Fruit fly (Drosophila melanogaster) whole organism, embryonic: ENCODE data around the gene Gip.

Source experiments
- Antp ChIP-seq: fragments of 200-800 bp; sonication (Bioruptor generic); optimal IDR thresholded peaks from 3 replicates; lab custom pipeline; 2016; ENCODE audit warnings: missing biosample characterization, missing genetic modification characterization
- CG11398 ChIP-seq: fragments of 200-800 bp; sonication (Bioruptor generic); optimal IDR thresholded peaks from 2 replicates; lab custom pipeline; 2016; ENCODE audit warnings: missing biosample characterization, missing genetic modification characterization
- CG1233 ChIP-seq: fragments of 200-800 bp; sonication (Bioruptor generic); optimal IDR thresholded peaks from 4 replicates; lab custom pipeline; 2018; ENCODE audit warnings: missing biosample characterization, mild to moderate bottlenecking, missing genetic modification characterization
- CG12391 ChIP-seq: fragments of 200-800 bp; sonication (Bioruptor generic); optimal IDR thresholded peaks from 3 replicates; lab custom pipeline; 2018; ENCODE audit warnings: missing biosample characterization, mild to moderate bottlenecking, missing genetic modification characterization, moderate library complexity
- CG15696 ChIP-seq: fragments of 200-800 bp; sonication (Bioruptor generic); optimal IDR thresholded peaks from 2 replicates; lab custom pipeline; 2019; ENCODE audit warnings: missing biosample characterization, mild to moderate bottlenecking, missing genetic modification characterization, moderate library complexity
- CG1603 ChIP-seq: fragments of 200-800 bp; sonication (Bioruptor generic); optimal IDR thresholded peaks from 2 replicates; lab custom pipeline; 2019; ENCODE audit warnings: missing biosample characterization, mild to moderate bottlenecking, missing genetic modification characterization, moderate library complexity
- CG16779 ChIP-seq: fragments of 200-800 bp; sonication (Bioruptor generic); IDR thresholded peaks from 2 replicates; pipeline ENCODE4 v1.3.6; 2022; ENCODE audit warnings: missing biosample characterization, missing genetic modification characterization
- CG16815 ChIP-seq: fragments of 200-800 bp; sonication (Bioruptor generic); optimal IDR thresholded peaks from 3 replicates; lab custom pipeline; 2017; ENCODE audit warnings: missing biosample characterization, mild to moderate bottlenecking, missing genetic modification characterization
- CG2129 ChIP-seq: fragments of 200-800 bp; sonication (Bioruptor generic); IDR thresholded peaks from 2 replicates; pipeline ENCODE4 v1.3.6; 2022; ENCODE audit warnings: missing biosample characterization, missing genetic modification characterization; ENCODE audit not compliant: partially characterized antibody
- CG2678 ChIP-seq: fragments of 200-800 bp; sonication (Bioruptor generic); optimal IDR thresholded peaks from 3 replicates; lab custom pipeline; 2019; ENCODE audit warnings: missing biosample characterization, mild to moderate bottlenecking, missing genetic modification characterization, moderate library complexity
- CG32532 ChIP-seq: fragments of 200-800 bp; sonication (Bioruptor generic); IDR thresholded peaks from 2 replicates; pipeline ENCODE4 v1.3.6; 2022; ENCODE audit warnings: missing biosample characterization, missing genetic modification characterization
- CG33557 ChIP-seq: fragments of 200-800 bp; sonication (Bioruptor generic); optimal IDR thresholded peaks from 2 replicates; lab custom pipeline; 2019; ENCODE audit warnings: missing biosample characterization, mild to moderate bottlenecking, missing genetic modification characterization, moderate library complexity
- CG6175 ChIP-seq: fragments of 200-800 bp; sonication (Bioruptor generic); IDR thresholded peaks from 3 replicates; pipeline ENCODE4 v1.3.6; 2022; ENCODE audit warnings: missing biosample characterization, missing genetic modification characterization
- CG8765 ChIP-seq: fragments of 200-800 bp; sonication (Bioruptor generic); IDR thresholded peaks from 2 replicates; pipeline ENCODE4 v1.3.6; 2022; ENCODE audit warnings: missing biosample characterization, missing genetic modification characterization
- CG9215 ChIP-seq: fragments of 200-800 bp; sonication (Bioruptor generic); IDR thresholded peaks from 2 replicates; pipeline ENCODE4 v1.3.6; 2022; ENCODE audit warnings: missing biosample characterization, missing genetic modification characterization
- Camta ChIP-seq: fragments of 200-800 bp; sonication (Bioruptor generic); optimal IDR thresholded peaks from 2 replicates; lab custom pipeline; 2016; ENCODE audit warnings: missing biosample characterization, missing genetic modification characterization
- CoRest ChIP-seq: fragments of 200-800 bp; sonication (Bioruptor generic); optimal IDR thresholded peaks from 3 replicates; lab custom pipeline; 2018; ENCODE audit warnings: missing biosample characterization, mild to moderate bottlenecking, missing genetic modification characterization, moderate library complexity
- Deaf1 ChIP-seq: fragments of 200-800 bp; optimal IDR thresholded peaks from 3 replicates; lab custom pipeline; 2019; ENCODE audit warnings: missing biosample characterization, mild to moderate bottlenecking, missing genetic modification characterization, moderate library complexity
- Fer1 ChIP-seq: fragments of 200-800 bp; sonication (Bioruptor generic); optimal IDR thresholded peaks from 2 replicates; lab custom pipeline; 2017; ENCODE audit warnings: missing biosample characterization, mild to moderate bottlenecking, missing genetic modification characterization
- HLH3B ChIP-seq: fragments of 200-800 bp; sonication (Bioruptor generic); IDR thresholded peaks from 2 replicates; pipeline ENCODE4 v1.3.6; 2022; ENCODE audit warnings: missing biosample characterization, missing genetic modification characterization
- Hmr ChIP-seq: fragments of 200-800 bp; sonication (Bioruptor generic); optimal IDR thresholded peaks from 3 replicates; lab custom pipeline; 2017; ENCODE audit warnings: mild to moderate bottlenecking, missing biosample characterization, missing genetic modification reagents, missing genetic modification characterization
- Hr51 ChIP-seq, 2 experiments: fragments of 200-800 bp; sonication (Bioruptor generic); optimal IDR thresholded peaks; 2 replicates in 1 of 2; 3 replicates in 1 of 2; lab custom pipeline; 2016 to 2018; ENCODE audit warnings: missing biosample characterization in 2 of 2, missing genetic modification characterization in 2 of 2, mild to moderate bottlenecking in 1 of 2, moderate library complexity in 1 of 2
- Mrtf ChIP-seq: fragments of 200-800 bp; sonication (Bioruptor generic); IDR thresholded peaks from 3 replicates; pipeline ENCODE4 v1.3.6; 2022; ENCODE audit warnings: missing biosample characterization, missing genetic modification characterization
- Ptx1 ChIP-seq: fragments of 200-800 bp; sonication (Bioruptor generic); IDR thresholded peaks from 2 replicates; pipeline ENCODE4 v1.3.6; 2022; ENCODE audit warnings: missing biosample characterization, missing genetic modification characterization
- Ravus ChIP-seq: fragments of 200-800 bp; sonication (Bioruptor generic); IDR thresholded peaks from 2 replicates; pipeline ENCODE4 v1.3.6; 2022; ENCODE audit warnings: missing biosample characterization, missing genetic modification characterization
- Rfx ChIP-seq: fragments of 200-800 bp; sonication (Bioruptor generic); IDR thresholded peaks from 2 replicates; pipeline ENCODE4 v1.3.6; 2022; ENCODE audit warnings: missing biosample characterization, missing genetic modification characterization
- Scr ChIP-seq: fragments of 200-800 bp; sonication (Bioruptor generic); IDR thresholded peaks from 2 replicates; pipeline ENCODE4 v1.3.6; 2022; ENCODE audit warnings: missing biosample characterization, missing genetic modification characterization; ENCODE audit not compliant: partially characterized antibody
- Sox100B ChIP-seq: fragments of 200-800 bp; sonication (Bioruptor generic); optimal IDR thresholded peaks from 3 replicates; lab custom pipeline; 2018; ENCODE audit warnings: missing biosample characterization, mild to moderate bottlenecking, missing genetic modification characterization
- Sry-β ChIP-seq: fragments of 200-800 bp; sonication (Bioruptor generic); optimal IDR thresholded peaks from 2 replicates; lab custom pipeline; 2018; ENCODE audit warnings: missing biosample characterization, mild to moderate bottlenecking, missing genetic modification characterization, moderate library complexity
- Xrp1 ChIP-seq: fragments of 200-800 bp; sonication (Bioruptor generic); IDR thresholded peaks from 2 replicates; pipeline ENCODE4 v1.3.6; 2022; ENCODE audit warnings: missing biosample characterization, missing genetic modification characterization
- bbx ChIP-seq: fragments of 200-800 bp; sonication (Bioruptor generic); IDR thresholded peaks from 2 replicates; pipeline ENCODE4 v1.3.6; 2022; ENCODE audit warnings: missing biosample characterization, missing genetic modification characterization; ENCODE audit not compliant: partially characterized antibody
- bsh ChIP-seq, 2 experiments: fragments of 200-800 bp; sonication (Bioruptor generic); optimal IDR thresholded peaks; 2 replicates each; lab custom pipeline; 2017 to 2018; ENCODE audit warnings: mild to moderate bottlenecking in 2 of 2, missing biosample characterization in 2 of 2, missing genetic modification characterization in 2 of 2, moderate library complexity in 1 of 2
- cas ChIP-seq: fragments of 200-800 bp; sonication (Bioruptor generic); IDR thresholded peaks from 2 replicates; pipeline ENCODE4 v1.3.6; 2022; ENCODE audit warnings: missing biosample characterization, missing genetic modification characterization
- corto ChIP-seq: fragments of 200-800 bp; sonication (Bioruptor generic); optimal IDR thresholded peaks from 2 replicates; lab custom pipeline; 2016; ENCODE audit warnings: missing biosample characterization, mild to moderate bottlenecking, missing genetic modification characterization, moderate library complexity
- dati ChIP-seq: fragments of 200-800 bp; sonication (Bioruptor generic); IDR thresholded peaks from 2 replicates; pipeline ENCODE4 v1.3.6; 2022; ENCODE audit warnings: missing biosample characterization, missing genetic modification characterization
- gfzf ChIP-seq: fragments of 200-800 bp; sonication (Bioruptor generic); optimal IDR thresholded peaks from 2 replicates; lab custom pipeline; 2016; ENCODE audit warnings: missing biosample characterization, mild to moderate bottlenecking, missing genetic modification characterization, moderate library complexity
- lilli ChIP-seq: fragments of 200-800 bp; sonication (Bioruptor generic); optimal IDR thresholded peaks from 3 replicates; lab custom pipeline; 2016; ENCODE audit warnings: missing biosample characterization, missing genetic modification characterization
- otp ChIP-seq: fragments of 200-800 bp; sonication (Bioruptor generic); IDR thresholded peaks from 3 replicates; pipeline ENCODE4, ENCODE4 v1.3.6; 2022; ENCODE audit warnings: missing biosample characterization, missing genetic modification characterization
- pan ChIP-seq, 4 experiments: fragments of >200 bp in 3 of 4; fragments of 200-800 bp in 1 of 4; sonication (Bioruptor generic) in 1 of 4; optimal IDR thresholded peaks in 3 of 4; IDR thresholded peaks in 1 of 4; 2 replicates each; pipeline versions ENCODE4 v1.3.6 to Lab custom; 2017 to 2022; ENCODE audit warnings: missing biosample characterization in 2 of 4, missing genetic modification characterization in 2 of 4, mixed read lengths in 1 of 4
- pnt ChIP-seq: fragments of 200-800 bp; sonication (Bioruptor generic); optimal IDR thresholded peaks from 3 replicates; lab custom pipeline; 2016; ENCODE audit warnings: missing biosample characterization, missing genetic modification characterization
- prd ChIP-seq, 3 experiments: fragments of >200 bp in 2 of 3; fragments of 200-800 bp in 1 of 3; sonication (Bioruptor generic) in 1 of 3; optimal IDR thresholded peaks in 2 of 3; IDR thresholded peaks in 1 of 3; 2 replicates in 2 of 3; 3 replicates in 1 of 3; pipeline versions ENCODE4 v1.3.6 to Lab custom; 2017 to 2022; ENCODE audit warnings: missing biosample characterization in 1 of 3, missing genetic modification characterization in 1 of 3
- repo ChIP-seq: fragments of 200-800 bp; sonication (Bioruptor generic); optimal IDR thresholded peaks from 2 replicates; lab custom pipeline; 2016; ENCODE audit warnings: missing biosample characterization, missing genetic modification characterization
- sens ChIP-seq: fragments of 200-800 bp; sonication (Bioruptor generic); peaks from one replicate; lab custom pipeline; 2016; ENCODE audit warnings: missing biosample characterization, missing genetic modification characterization
- slbo ChIP-seq: fragments of 200-800 bp; sonication (Bioruptor generic); IDR thresholded peaks from 2 replicates; pipeline ENCODE4 v1.3.6; 2022; ENCODE audit warnings: missing biosample characterization, missing genetic modification characterization
- sqz ChIP-seq: fragments of 200-800 bp; sonication (Bioruptor generic); optimal IDR thresholded peaks from 3 replicates; lab custom pipeline; 2018; ENCODE audit warnings: missing biosample characterization, mild to moderate bottlenecking, missing genetic modification characterization
- z ChIP-seq: fragments of 200-800 bp; sonication (Bioruptor generic); IDR thresholded peaks from 3 replicates; pipeline ENCODE4 v1.3.6; 2022; ENCODE audit warnings: missing biosample characterization, missing genetic modification characterization
- zfh1 ChIP-seq: fragments of 200-800 bp; sonication (Bioruptor generic); IDR thresholded peaks from 3 replicates; pipeline ENCODE4 v1.3.6; 2022; ENCODE audit warnings: missing biosample characterization, missing genetic modification characterization
- zfh2 ChIP-seq: fragments of 200-800 bp; sonication (Bioruptor generic); optimal IDR thresholded peaks from 2 replicates; lab custom pipeline; 2016; ENCODE audit warnings: missing biosample characterization, missing genetic modification characterization

The Gip gene

dm6 chrX:10347979-10348692, 18.5 kb upstream of the Gip start (continued):
- no peak for TF ChIP-seq CG9215
- TF ChIP-seq Sry-β (GFP tag; lab: Kevin White, UChicago) = no peak
- no peak for TF ChIP-seq Hmr (GFP tag; lab: Kevin White, UChicago)
- TF ChIP-seq zfh2 = no peak
- no peak for TF ChIP-seq Sox100B (GFP tag; lab: Kevin White, UChicago)
- no peak for TF ChIP-seq CG1603 (tag; lab: Kevin White, UChicago)
- no peak for TF ChIP-seq Mrtf (GFP tag; lab: Robert Waterston, UW)
- no peak for TF ChIP-seq prd (optimal IDR thresholded peaks at IDR 0.05; lab: Kevin White, UChicago)
- peak; percentile 26; the same call in 1 of the 3 replicates for TF ChIP-seq prd (GFP tag; IDR thresholded peaks at IDR 0.05; lab: Robert Waterston, UW)
- no peak for TF ChIP-seq Deaf1 (tag; lab: Kevin White, UChicago)
- TF ChIP-seq cas = no peak
- no peak for TF ChIP-seq Xrp1
- no peak for TF ChIP-seq CoRest (tag; lab: Kevin White, UChicago)
- TF ChIP-seq sqz = no peak
- 0 out of 3 replicates have a peak, but pooled peaks have one; percentile 11 for TF ChIP-seq zfh1 (GFP tag; lab: Robert Waterston, UW)
- peak; percentile 52 for TF ChIP-seq sens (GFP tag; lab: Kevin White, UChicago)
- TF ChIP-seq Ravus = no peak
- TF ChIP-seq lilli (GFP tag; lab: Kevin White, UChicago) = peak; percentile 31
- TF ChIP-seq CG32532 (GFP tag; lab: Robert Waterston, UW) = peak; percentile 13; the same call in 1 of the 2 replicates
- no peak for TF ChIP-seq Rfx
- TF ChIP-seq CG2678 (tag; lab: Kevin White, UChicago) = peak; percentile 14
- TF ChIP-seq Hr51 (GFP tag; optimal IDR thresholded peaks at IDR 0.05; lab: Kevin White, UChicago) = peak in 1 of 2 experiments; percentile 21
- no peak for TF ChIP-seq CG8765 (GFP tag; lab: Robert Waterston, UW)
- TF ChIP-seq CG16779 (GFP tag; lab: Robert Waterston, UW) = 0 out of 2 replicates have a peak, but pooled peaks have one; percentile 20
- TF ChIP-seq Fer1 = no peak
- no peak for TF ChIP-seq bsh (GFP tag; optimal IDR thresholded peaks at IDR 0.05; lab: Kevin White, UChicago)
- no peak for TF ChIP-seq CG6175 (GFP tag; lab: Robert Waterston, UW)
- 0 out of 3 replicates have a peak, but pooled peaks have one; percentile 18 for TF ChIP-seq otp (GFP tag; lab: Robert Waterston, UW)
- TF ChIP-seq bbx (GFP tag; lab: Robert Waterston, UW) = 0 out of 2 replicates have a peak, but pooled peaks have one; percentile 34
- TF ChIP-seq HLH3B (GFP tag; lab: Robert Waterston, UW) = 0 out of 2 replicates have a peak, but pooled peaks have one; percentile 13
- TF ChIP-seq CG2129 (GFP tag; lab: Robert Waterston, UW) = no peak
- TF ChIP-seq dati (GFP tag; lab: Robert Waterston, UW) = no peak
- TF ChIP-seq z (GFP tag; lab: Robert Waterston, UW) = no peak
- peak; percentile 14 for TF ChIP-seq CG15696 (tag; lab: Kevin White, UChicago)
- TF ChIP-seq pan (optimal IDR thresholded peaks at IDR 0.05; lab: Kevin White, UChicago) = no peak
- no peak for TF ChIP-seq pan (GFP tag; optimal IDR thresholded peaks at IDR 0.05 in 1 of 2, IDR thresholded peaks at IDR 0.05 in 1 of 2)
- no peak for TF ChIP-seq CG1233 (GFP tag; lab: Kevin White, UChicago)
- TF ChIP-seq repo (GFP tag; lab: Kevin White, UChicago) = no peak
- TF ChIP-seq Scr = no peak
- peak; percentile 20 for TF ChIP-seq Antp (GFP tag; lab: Kevin White, UChicago)
- TF ChIP-seq Camta (GFP tag; lab: Kevin White, UChicago) = peak; percentile 4
- TF ChIP-seq CG12391 = no peak
- no peak for TF ChIP-seq CG11398
- TF ChIP-seq slbo (GFP tag; lab: Robert Waterston, UW) = peak; percentile 28
- no peak for TF ChIP-seq corto (GFP tag; lab: Kevin White, UChicago)
- TF ChIP-seq Ptx1 (GFP tag; lab: Robert Waterston, UW) = no peak
- TF ChIP-seq pnt = no peak
- TF ChIP-seq gfzf = no peak
- no peak for TF ChIP-seq CG16815 (GFP tag; lab: Kevin White, UChicago)
- no peak for TF ChIP-seq CG33557 (GFP tag; lab: Kevin White, UChicago)
